Fruit fly (Drosophila melanogaster) whole organism, embryonic: ENCODE measurements around the gene Vti1b.

Experiments used
- Antp ChIP-seq: fragments of 200-800 bp; sonication (Bioruptor generic); optimal IDR thresholded peaks from 3 replicates; lab custom pipeline; 2016; ENCODE audit warnings: missing biosample characterization, missing genetic modification characterization
- CG10462 ChIP-seq: fragments of 200-800 bp; sonication (Bioruptor generic); optimal IDR thresholded peaks from 2 replicates; lab custom pipeline; 2016; ENCODE audit warnings: missing biosample characterization, missing genetic modification characterization
- CG12391 ChIP-seq: fragments of 200-800 bp; sonication (Bioruptor generic); optimal IDR thresholded peaks from 3 replicates; lab custom pipeline; 2018; ENCODE audit warnings: missing biosample characterization, mild to moderate bottlenecking, missing genetic modification characterization, moderate library complexity
- CG13424 ChIP-seq: fragments of 200-800 bp; sonication (Bioruptor generic); optimal IDR thresholded peaks from 2 replicates; lab custom pipeline; 2019; ENCODE audit warnings: missing biosample characterization, mild to moderate bottlenecking, missing genetic modification characterization, moderate library complexity
- CG13894 ChIP-seq: fragments of 200-800 bp; sonication (Bioruptor generic); optimal IDR thresholded peaks from 3 replicates; lab custom pipeline; 2018; ENCODE audit warnings: missing biosample characterization, mild to moderate bottlenecking, missing genetic modification characterization, moderate library complexity
- CG14860 ChIP-seq: fragments of 200-800 bp; sonication (Bioruptor generic); IDR thresholded peaks from 3 replicates; pipeline ENCODE4 v1.3.6; 2022; ENCODE audit warnings: missing biosample characterization, missing genetic modification characterization; ENCODE audit not compliant: partially characterized antibody
- CG15011 ChIP-seq: fragments of 200-800 bp; sonication (Bioruptor generic); optimal IDR thresholded peaks from 3 replicates; lab custom pipeline; 2018; ENCODE audit warnings: missing biosample characterization, mild to moderate bottlenecking, missing genetic modification characterization
- CG1603 ChIP-seq: fragments of 200-800 bp; sonication (Bioruptor generic); optimal IDR thresholded peaks from 2 replicates; lab custom pipeline; 2019; ENCODE audit warnings: missing biosample characterization, mild to moderate bottlenecking, missing genetic modification characterization, moderate library complexity
- CG3163 ChIP-seq: fragments of 200-800 bp; sonication (Bioruptor generic); optimal IDR thresholded peaks from 3 replicates; lab custom pipeline; 2016; ENCODE audit warnings: missing biosample characterization, missing genetic modification characterization
- CG32767 ChIP-seq: fragments of 200-800 bp; sonication (Bioruptor generic); IDR thresholded peaks from 2 replicates; pipeline ENCODE4 v1.3.6; 2022; ENCODE audit warnings: missing biosample characterization, missing genetic modification characterization
- CG42726 ChIP-seq: fragments of 200-800 bp; sonication (Bioruptor generic); IDR thresholded peaks from 2 replicates; pipeline ENCODE4 v1.3.6; 2022; ENCODE audit warnings: missing biosample characterization, missing genetic modification characterization; ENCODE audit not compliant: partially characterized antibody
- CG6765 ChIP-seq: fragments of 200-800 bp; sonication (Bioruptor generic); optimal IDR thresholded peaks from 3 replicates; lab custom pipeline; 2017; ENCODE audit warnings: missing biosample characterization, mild to moderate bottlenecking, missing genetic modification characterization
- D19B ChIP-seq: fragments of 200-800 bp; sonication (Bioruptor generic); optimal IDR thresholded peaks from 2 replicates; lab custom pipeline; 2017; ENCODE audit warnings: missing biosample characterization, mild to moderate bottlenecking, missing genetic modification characterization
- Dll ChIP-seq: fragments of 200-800 bp; sonication (Bioruptor generic); IDR thresholded peaks from 4 replicates; pipeline ENCODE4 v1.3.6; 2022; ENCODE audit warnings: missing biosample characterization, missing genetic modification characterization; ENCODE audit not compliant: partially characterized antibody
- Ets65A ChIP-seq: fragments of 200-800 bp; sonication (Bioruptor generic); peaks from one replicate; lab custom pipeline; 2016; ENCODE audit warnings: missing biosample characterization, missing genetic modification characterization
- Fer1 ChIP-seq: fragments of 200-800 bp; sonication (Bioruptor generic); optimal IDR thresholded peaks from 2 replicates; lab custom pipeline; 2017; ENCODE audit warnings: missing biosample characterization, mild to moderate bottlenecking, missing genetic modification characterization
- Mad ChIP-seq: fragments of 200-800 bp; sonication (Bioruptor generic); optimal IDR thresholded peaks from 2 replicates; lab custom pipeline; 2016; ENCODE audit warnings: missing biosample characterization, missing genetic modification characterization
- Nf-YB ChIP-seq: fragments of 200-800 bp; sonication (Bioruptor generic); optimal IDR thresholded peaks from 3 replicates; lab custom pipeline; 2019; ENCODE audit warnings: missing biosample characterization, mild to moderate bottlenecking, missing genetic modification characterization, moderate library complexity
- Nf-YC ChIP-seq: fragments of 200-800 bp; optimal IDR thresholded peaks from 3 replicates; lab custom pipeline; 2019; ENCODE audit warnings: missing biosample characterization, mild to moderate bottlenecking, missing genetic modification characterization, moderate library complexity
- Oli ChIP-seq: fragments of 200-800 bp; sonication (Bioruptor generic); optimal IDR thresholded peaks from 2 replicates; lab custom pipeline; 2018; ENCODE audit warnings: missing biosample characterization, mild to moderate bottlenecking, missing genetic modification characterization, moderate library complexity
- Opbp ChIP-seq: fragments of 200-800 bp; sonication (Bioruptor generic); IDR thresholded peaks from 3 replicates; pipeline ENCODE4 v1.3.6; 2022; ENCODE audit warnings: missing biosample characterization, missing genetic modification characterization; ENCODE audit not compliant: partially characterized antibody
- Pdp1 ChIP-seq, 2 experiments: fragments of 200-800 bp; sonication (Bioruptor generic); optimal IDR thresholded peaks; 3 replicates each; lab custom pipeline; 2016; ENCODE audit warnings: missing biosample characterization in 2 of 2, missing genetic modification characterization in 2 of 2, mild to moderate bottlenecking in 1 of 2, moderate library complexity in 1 of 2
- Stat92E ChIP-seq, 3 experiments: fragments of >200 bp in 2 of 3; fragments of 200-800 bp in 1 of 3; sonication (Bioruptor generic) in 1 of 3; optimal IDR thresholded peaks; 2 replicates each; lab custom pipeline; 2017 to 2019; ENCODE audit warnings: missing biosample characterization in 3 of 3, missing genetic modification characterization in 3 of 3, mild to moderate bottlenecking in 1 of 3, moderate library complexity in 1 of 3
- TFAM ChIP-seq: fragments of 200-800 bp; sonication (Bioruptor generic); optimal IDR thresholded peaks from 2 replicates; lab custom pipeline; 2017; ENCODE audit warnings: missing biosample characterization, missing genetic modification characterization, inconsistent platforms
- cg ChIP-seq: fragments of 200-800 bp; sonication (Bioruptor generic); optimal IDR thresholded peaks from 3 replicates; lab custom pipeline; 2019; ENCODE audit warnings: missing biosample characterization, mild to moderate bottlenecking, missing genetic modification characterization, moderate library complexity
- chif ChIP-seq, 2 experiments: fragments of 200-800 bp; sonication (Bioruptor generic); optimal IDR thresholded peaks; 3 replicates each; lab custom pipeline; 2016; ENCODE audit warnings: missing biosample characterization in 2 of 2, missing genetic modification characterization in 2 of 2
- ci ChIP-seq: fragments of 200-800 bp; sonication (Bioruptor generic); IDR thresholded peaks from 3 replicates; pipeline ENCODE4 v1.3.6; 2022; ENCODE audit warnings: missing biosample characterization, missing genetic modification characterization
- crol ChIP-seq: fragments of 200-800 bp; sonication (Bioruptor generic); IDR thresholded peaks from 2 replicates; pipeline ENCODE4 v1.3.6; 2022; ENCODE audit warnings: missing biosample characterization, missing genetic modification characterization
- cwo ChIP-seq: fragments of 200-800 bp; sonication (Bioruptor generic); optimal IDR thresholded peaks from 3 replicates; lab custom pipeline; 2017; ENCODE audit warnings: missing biosample characterization, missing genetic modification characterization, mild to moderate bottlenecking, moderate library complexity, missing genetic modification reagents
- dysf ChIP-seq: fragments of 200-800 bp; sonication (Bioruptor generic); IDR thresholded peaks from 3 replicates; pipeline ENCODE4 v1.3.6; 2022; ENCODE audit warnings: missing biosample characterization, missing genetic modification characterization
- ftz-f1 ChIP-seq: fragments of 200-800 bp; sonication (Bioruptor generic); optimal IDR thresholded peaks from 2 replicates; lab custom pipeline; 2016; ENCODE audit warnings: missing biosample characterization, missing genetic modification characterization
- ham ChIP-seq: fragments of 200-800 bp; sonication (Bioruptor generic); IDR thresholded peaks from 2 replicates; pipeline ENCODE4 v1.3.6; 2022; ENCODE audit warnings: missing biosample characterization, missing genetic modification characterization
- her ChIP-seq: fragments of 200-800 bp; sonication (Bioruptor generic); optimal IDR thresholded peaks from 2 replicates; lab custom pipeline; 2016; ENCODE audit warnings: missing biosample characterization, missing genetic modification characterization
- ind ChIP-seq: fragments of 200-800 bp; sonication (Bioruptor generic); optimal IDR thresholded peaks from 3 replicates; lab custom pipeline; 2016; ENCODE audit warnings: missing biosample characterization, missing genetic modification characterization
- nau ChIP-seq: fragments of 200-800 bp; sonication (Bioruptor generic); optimal IDR thresholded peaks from 3 replicates; lab custom pipeline; 2017; ENCODE audit warnings: missing biosample characterization, mild to moderate bottlenecking, missing genetic modification characterization, missing genetic modification reagents
- onecut ChIP-seq: fragments of 200-800 bp; sonication (Bioruptor generic); IDR thresholded peaks from 2 replicates; pipeline ENCODE4 v1.3.6; 2022; ENCODE audit warnings: missing biosample characterization, missing genetic modification characterization
- pros ChIP-seq: fragments of 200-800 bp; sonication (Bioruptor generic); optimal IDR thresholded peaks from 3 replicates; lab custom pipeline; 2019; ENCODE audit warnings: missing biosample characterization, mild to moderate bottlenecking, missing genetic modification characterization, moderate library complexity
- ssp ChIP-seq: fragments of 200-800 bp; sonication (Bioruptor generic); IDR thresholded peaks from 2 replicates; pipeline ENCODE4 v1.3.6; 2022; ENCODE audit warnings: missing biosample characterization, missing genetic modification characterization
- tx ChIP-seq: fragments of 200-800 bp; sonication (Bioruptor generic); optimal IDR thresholded peaks from 2 replicates; lab custom pipeline; 2016; ENCODE audit warnings: missing biosample characterization, missing genetic modification characterization
- vvl ChIP-seq: fragments of 200-800 bp; sonication (Bioruptor generic); IDR thresholded peaks from 2 replicates; pipeline ENCODE4 v1.3.6; 2022; ENCODE audit warnings: missing biosample characterization, missing genetic modification characterization

The Vti1b gene

DNA sequence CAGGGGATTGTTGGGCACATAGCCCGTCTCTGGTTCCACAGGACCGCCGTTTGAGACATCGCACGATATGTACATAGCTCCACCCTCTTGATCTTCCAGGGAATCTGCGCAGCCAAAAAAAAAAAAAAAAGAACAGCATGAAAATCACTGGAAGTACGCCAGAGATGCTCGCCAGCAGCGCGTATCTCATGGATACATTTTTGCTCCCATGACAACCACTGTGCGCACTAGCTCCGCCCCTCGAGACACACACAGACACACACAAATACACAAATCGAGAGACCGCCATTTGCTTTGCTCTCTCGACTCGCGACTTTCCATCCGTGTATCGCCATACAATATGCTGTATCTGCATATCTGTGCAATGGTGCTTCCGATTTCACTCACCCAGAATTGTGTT is 25.4 kb upstream of the Vti1b start (continued):
- TF ChIP-seq ham (GFP tag; lab: Robert Waterston, UW) (no peak), Stat92E (GFP tag; optimal IDR thresholded peaks at IDR 0.05; lab: Kevin White, UChicago) (no peak), vvl (GFP tag; lab: Robert Waterston, UW) (peak; percentile 54), Pdp1 (GFP tag; optimal IDR thresholded peaks at IDR 0.05; lab: Kevin White, UChicago) (peak in 1 of 2 experiments; percentile 63), Fer1 (GFP tag; lab: Kevin White, UChicago) (no peak), nau (GFP tag; lab: Kevin White, UChicago) (no peak), D19B (GFP tag; lab: Kevin White, UChicago) (no peak), dysf (GFP tag; lab: Robert Waterston, UW) (0 out of 3 replicates have a peak, but pooled peaks have one; percentile 36), ci (GFP tag; lab: Robert Waterston, UW) (peak; percentile 44; the same call in 1 of the 3 replicates), CG14860 (GFP tag; lab: Robert Waterston, UW) (no peak), CG32767 (GFP tag; lab: Robert Waterston, UW) (peak; percentile 53; the same call in 1 of the 2 replicates), ssp (GFP tag; lab: Robert Waterston, UW) (no peak), CG13894 (tag; lab: Kevin White, UChicago) (no peak), cwo (GFP tag; lab: Kevin White, UChicago) (no peak), CG15011 (GFP tag; lab: Kevin White, UChicago) (no peak), CG6765 (GFP tag; lab: Kevin White, UChicago) (no peak), CG12391 (tag; lab: Kevin White, UChicago) (no peak), ind (GFP tag; lab: Kevin White, UChicago) (no peak), CG13424 (tag; lab: Kevin White, UChicago) (no peak), CG10462 (GFP tag; lab: Kevin White, UChicago) (no peak), Antp (GFP tag; lab: Kevin White, UChicago) (no peak), CG3163 (GFP tag; lab: Kevin White, UChicago) (no peak), her (GFP tag; lab: Kevin White, UChicago) (no peak), CG1603 (tag; lab: Kevin White, UChicago) (no peak), Oli (no peak)
- TF ChIP-seq, all 482 proteins: peak for 41

- TF ChIP-seq tx (GFP tag; lab: Kevin White, UChicago) (no peak), Ets65A (peak; percentile 56), TFAM (no peak), chif (GFP tag; optimal IDR thresholded peaks at IDR 0.05; lab: Kevin White, UChicago) (no peak), Nf-YB (GFP tag; lab: Kevin White, UChicago) (peak; percentile 94), onecut (GFP tag; lab: Robert Waterston, UW) (no peak), Nf-YC (tag; lab: Kevin White, UChicago) (peak; percentile 95), CG42726 (GFP tag; lab: Robert Waterston, UW) (0 out of 2 replicates have a peak, but pooled peaks have one; percentile 11), pros (peak; percentile 23), ci (GFP tag; lab: Robert Waterston, UW) (no peak), Mad (GFP tag; lab: Kevin White, UChicago) (no peak), Opbp (GFP tag; lab: Robert Waterston, UW) (0 out of 3 replicates have a peak, but pooled peaks have one; percentile 8), ftz-f1 (GFP tag; lab: Kevin White, UChicago) (no peak), crol (peak; percentile 60), cg (GFP tag; lab: Kevin White, UChicago) (peak; percentile 24), Dll (GFP tag; lab: Robert Waterston, UW) (no peak)
- TF ChIP-seq, all 482 proteins: peak for 8
These were observed 24.0 kb upstream of the Vti1b start, which contains the start of gene gl for dm6 chr3R:18372688-18373304. Gene gl, minus strand, starts transcription at chr3R:18372738.
